Worm (Caenorhabditis elegans) whole organism, L2 larva: ENCODE data around the gene peb-1.

Experiments
- ceh-82 ChIP-seq: fragments of 150-350 bp; optimal IDR thresholded peaks from 2 replicates; lab custom pipeline; 2014; ENCODE audit warnings: missing biosample characterization, missing genetic modification characterization
- nhr-12 ChIP-seq: fragments of 150-350 bp; optimal IDR thresholded peaks from 2 replicates; lab custom pipeline; 2014; ENCODE audit warnings: missing biosample characterization, missing genetic modification characterization
- nhr-6 ChIP-seq: fragments of 150-350 bp; optimal IDR thresholded peaks from 2 replicates; lab custom pipeline; 2014; ENCODE audit warnings: missing biosample characterization, missing genetic modification characterization
- unc-39 ChIP-seq: fragments of 150-350 bp; optimal IDR thresholded peaks from 2 replicates; lab custom pipeline; 2014; ENCODE audit warnings: missing biosample characterization, missing genetic modification characterization

DNA sequence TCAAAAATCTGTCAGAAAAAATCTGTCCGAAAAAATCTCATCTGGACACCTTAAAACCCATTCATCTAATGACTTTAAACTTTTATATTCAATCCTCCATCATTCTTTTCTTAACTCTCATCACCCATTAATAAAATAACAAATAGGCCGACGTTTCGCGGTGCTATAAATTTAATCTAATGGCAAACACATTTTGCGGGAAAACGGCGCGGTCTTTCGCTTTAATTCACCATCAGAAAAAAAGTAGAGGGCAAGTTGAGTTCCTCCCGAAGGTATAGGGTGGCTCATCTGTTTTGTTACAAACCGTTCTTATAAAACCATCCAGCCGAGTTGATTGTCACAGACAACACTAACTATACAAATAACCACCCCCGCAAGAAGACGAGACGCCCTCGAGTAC lies 20.1 kb upstream of the peb-1 start:
- no peak for TF ChIP-seq unc-39
- no peak for TF ChIP-seq ceh-82 (tag; lab: Kevin White, UChicago)
- no peak for TF ChIP-seq nhr-6 (tag; lab: Kevin White, UChicago)
- TF ChIP-seq nhr-12 (tag; lab: Kevin White, UChicago): no peak
